Fruit fly (Drosophila melanogaster) whole organism: ENCODE results near the gene CG4438.

Experiments
- CG8478 ChIP-seq: fragments of >200 bp; optimal IDR thresholded peaks from 2 replicates; lab custom pipeline; 2018; ENCODE audit warnings: inconsistent platforms
- Dll ChIP-seq: fragments of >200 bp; optimal IDR thresholded peaks from 2 replicates; lab custom pipeline; 2017
- EcR ChIP-seq, 2 experiments: fragments of >200 bp; optimal IDR thresholded peaks; 2 replicates each; lab custom pipeline; 2017; ENCODE audit warnings: missing biosample characterization in 2 of 2, missing genetic modification characterization in 2 of 2, missing genetic modification reagents in 2 of 2
- pan ChIP-seq: fragments of >200 bp; optimal IDR thresholded peaks from 2 replicates; lab custom pipeline; 2017
- psq ChIP-seq: fragments of >200 bp; optimal IDR thresholded peaks from 2 replicates; lab custom pipeline; 2017
- usp ChIP-seq: fragments of >200 bp; optimal IDR thresholded peaks from 2 replicates; lab custom pipeline; 2017; ENCODE audit warnings: missing biosample characterization, missing genetic modification characterization, mixed read lengths

dm6 chr2L:9446398-9446945 lies 48.7 kb upstream of the CG4438 start:
- no peak for TF ChIP-seq CG8478 (lab: Kevin White, UChicago)
- TF ChIP-seq psq = no peak
- TF ChIP-seq EcR (GFP tag; optimal IDR thresholded peaks at IDR 0.05; lab: Kevin White, UChicago) = no peak
- TF ChIP-seq pan (lab: Kevin White, UChicago) = no peak
- TF ChIP-seq Dll (lab: Kevin White, UChicago) = no peak
- TF ChIP-seq usp = no peak
